Fruit fly (Drosophila melanogaster): ENCODE data around the gene CG11309.
A peak's percentile ranks its signal among the peaks of the same experiment; 100 is the strongest.

The CG11309 gene

DNA sequence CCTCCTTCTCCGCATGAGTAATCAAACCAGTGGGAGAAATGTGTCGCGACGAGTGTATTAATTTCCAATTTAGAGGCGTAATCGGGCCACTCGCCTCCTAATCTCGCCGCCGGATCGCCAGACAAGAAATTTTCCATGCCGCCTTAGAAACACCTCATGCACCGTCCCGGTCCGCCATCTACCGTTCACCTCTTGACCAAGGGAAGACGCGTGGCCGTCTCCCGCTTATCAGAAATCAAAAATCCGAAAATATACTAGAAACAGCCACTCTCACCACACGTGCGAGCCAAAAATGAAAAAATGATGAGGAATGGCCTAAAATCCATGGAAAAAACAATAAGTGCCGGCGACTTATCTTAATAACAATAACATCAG is 28.6 kb downstream of the CG11309 start:
- TF ChIP-seq Dll (optimal IDR thresholded peaks at IDR 0.05): no peak
- TF ChIP-seq usp (GFP tag; optimal IDR thresholded peaks at IDR 0.05): no peak
- no peak for TF ChIP-seq pan (optimal IDR thresholded peaks at IDR 0.05)
- no peak for TF ChIP-seq psq (optimal IDR thresholded peaks at IDR 0.05)
- TF ChIP-seq CG8478 (optimal IDR thresholded peaks at IDR 0.05): no peak
- TF ChIP-seq EcR (GFP tag; optimal IDR thresholded peaks at IDR 0.05): no peak

dm6 chr3L:21273504-21273903 is 31.0 kb downstream of the CG11309 start:
- TF ChIP-seq pan (optimal IDR thresholded peaks at IDR 0.05): no peak
- no peak for TF ChIP-seq CG8478 (optimal IDR thresholded peaks at IDR 0.05)
- TF ChIP-seq EcR (GFP tag; optimal IDR thresholded peaks at IDR 0.05): no peak
- no peak for TF ChIP-seq Dll (optimal IDR thresholded peaks at IDR 0.05)
- TF ChIP-seq psq (optimal IDR thresholded peaks at IDR 0.05): no peak
- TF ChIP-seq usp (GFP tag; optimal IDR thresholded peaks at IDR 0.05): no peak

DNA sequence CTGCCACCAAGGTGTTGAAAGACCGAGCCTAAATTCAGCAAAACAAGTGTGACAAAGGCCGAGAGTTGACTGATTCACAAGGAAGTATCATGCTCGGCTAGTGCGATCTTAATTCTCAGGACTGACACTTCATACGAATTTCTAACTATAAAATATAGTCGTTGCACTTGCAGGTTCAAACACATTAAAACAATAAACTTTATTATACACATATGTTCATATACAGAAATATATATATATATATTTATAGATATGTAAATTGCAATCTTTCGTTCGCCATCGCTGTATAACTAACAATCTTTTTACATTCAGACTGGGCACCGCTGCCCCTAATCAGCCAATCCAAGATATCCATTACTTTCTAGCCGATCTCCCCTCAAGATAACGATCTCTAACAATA is 34.0 kb downstream of the CG11309 start, which contains the start of gene CG9389:
Gene CG9389, minus strand, starts transcription at position 101 of the 400 bp plus-strand sequence.
- TF ChIP-seq Dll (optimal IDR thresholded peaks at IDR 0.05) (no peak), CG8478 (optimal IDR thresholded peaks at IDR 0.05) (no peak), psq (optimal IDR thresholded peaks at IDR 0.05) (no peak), EcR (GFP tag; optimal IDR thresholded peaks at IDR 0.05) (no peak), usp (GFP tag; optimal IDR thresholded peaks at IDR 0.05) (no peak), pan (optimal IDR thresholded peaks at IDR 0.05) (no peak)

- no peak for TF ChIP-seq CG8478 (optimal IDR thresholded peaks at IDR 0.05)
- TF ChIP-seq EcR (GFP tag; optimal IDR thresholded peaks at IDR 0.05): no peak
Observed at dm6 chr3L:21267862-21268385, 36.5 kb downstream of the CG11309 start, which contains the start of gene CG9391. Gene CG9391, minus strand, starts transcription at chr3L:21268335.

dm6 chr3L:21266101-21266656 is 38.3 kb downstream of the CG11309 start:
- TF ChIP-seq pan (optimal IDR thresholded peaks at IDR 0.05) (no peak), Dll (optimal IDR thresholded peaks at IDR 0.05) (no peak), CG8478 (optimal IDR thresholded peaks at IDR 0.05) (no peak), usp (GFP tag; optimal IDR thresholded peaks at IDR 0.05) (no peak), psq (optimal IDR thresholded peaks at IDR 0.05) (no peak), EcR (GFP tag; optimal IDR thresholded peaks at IDR 0.05) (no peak)

dm6 chr3L:21262426-21262825 is 42.0 kb downstream of the CG11309 start:
- TF ChIP-seq EcR (GFP tag; optimal IDR thresholded peaks at IDR 0.05) (no peak), CG8478 (optimal IDR thresholded peaks at IDR 0.05) (no peak), pan (optimal IDR thresholded peaks at IDR 0.05) (no peak), psq (optimal IDR thresholded peaks at IDR 0.05) (no peak), Dll (optimal IDR thresholded peaks at IDR 0.05) (no peak), usp (GFP tag; optimal IDR thresholded peaks at IDR 0.05) (no peak)

- TF ChIP-seq psq (optimal IDR thresholded peaks at IDR 0.05) (no peak), EcR (GFP tag; optimal IDR thresholded peaks at IDR 0.05) (peak in 1 of 2 experiments; percentile 17), pan (optimal IDR thresholded peaks at IDR 0.05) (no peak), CG8478 (optimal IDR thresholded peaks at IDR 0.05) (no peak)
Observed at dm6 chr3L:21261403-21262164, 42.9 kb downstream of the CG11309 start.

DNA sequence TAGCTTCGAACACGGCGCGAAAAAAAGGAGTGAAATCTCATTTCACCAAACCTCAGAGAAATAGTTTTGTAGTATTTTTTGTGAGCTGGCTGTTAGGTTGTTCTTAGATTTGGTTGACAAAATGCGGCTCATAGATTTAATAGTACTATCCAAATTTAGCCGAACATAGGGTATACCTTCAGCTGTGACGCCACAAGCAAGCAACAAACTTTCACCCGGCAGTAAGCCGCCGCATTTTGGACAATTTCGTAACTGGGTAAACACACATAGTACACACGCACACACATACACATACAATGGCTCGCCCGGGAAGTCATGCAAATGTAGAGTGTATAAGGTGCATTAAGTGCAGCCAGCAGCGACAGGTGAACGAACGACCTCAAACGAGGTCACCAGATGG is 45.2 kb downstream of the CG11309 start:
- TF ChIP-seq pan (optimal IDR thresholded peaks at IDR 0.05) (no peak), EcR (GFP tag; optimal IDR thresholded peaks at IDR 0.05) (peak in 1 of 2 experiments; percentile 62)

DNA sequence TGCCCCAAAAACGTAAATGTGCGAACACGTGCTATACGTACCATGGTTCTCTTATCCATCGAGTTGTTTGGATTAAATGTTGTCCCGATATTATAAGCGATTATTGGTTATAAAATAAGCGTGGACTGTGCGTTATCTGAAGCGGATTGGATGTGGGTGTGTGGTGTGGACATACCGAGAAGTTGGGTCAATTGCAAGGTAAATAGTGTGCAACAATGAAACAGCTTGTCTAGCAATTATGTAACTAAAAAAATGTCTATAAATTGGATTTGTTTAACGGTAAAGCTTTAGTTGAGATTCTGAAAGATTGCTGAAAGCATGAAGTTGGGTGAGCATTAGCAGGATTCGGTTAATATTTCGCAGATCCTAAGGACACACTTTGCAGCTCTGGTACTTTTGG is 46.7 kb downstream of the CG11309 start, which contains the start of gene CG43218:
Gene CG43218, plus strand, starts transcription at position 290 of the 400 bp plus-strand sequence.
- TF ChIP-seq Dll (optimal IDR thresholded peaks at IDR 0.05): no peak
- no peak for TF ChIP-seq pan (optimal IDR thresholded peaks at IDR 0.05)
- TF ChIP-seq EcR (GFP tag; optimal IDR thresholded peaks at IDR 0.05): no peak
- TF ChIP-seq psq (optimal IDR thresholded peaks at IDR 0.05): no peak
- TF ChIP-seq usp (GFP tag; optimal IDR thresholded peaks at IDR 0.05): no peak
- TF ChIP-seq CG8478 (optimal IDR thresholded peaks at IDR 0.05): no peak

DNA sequence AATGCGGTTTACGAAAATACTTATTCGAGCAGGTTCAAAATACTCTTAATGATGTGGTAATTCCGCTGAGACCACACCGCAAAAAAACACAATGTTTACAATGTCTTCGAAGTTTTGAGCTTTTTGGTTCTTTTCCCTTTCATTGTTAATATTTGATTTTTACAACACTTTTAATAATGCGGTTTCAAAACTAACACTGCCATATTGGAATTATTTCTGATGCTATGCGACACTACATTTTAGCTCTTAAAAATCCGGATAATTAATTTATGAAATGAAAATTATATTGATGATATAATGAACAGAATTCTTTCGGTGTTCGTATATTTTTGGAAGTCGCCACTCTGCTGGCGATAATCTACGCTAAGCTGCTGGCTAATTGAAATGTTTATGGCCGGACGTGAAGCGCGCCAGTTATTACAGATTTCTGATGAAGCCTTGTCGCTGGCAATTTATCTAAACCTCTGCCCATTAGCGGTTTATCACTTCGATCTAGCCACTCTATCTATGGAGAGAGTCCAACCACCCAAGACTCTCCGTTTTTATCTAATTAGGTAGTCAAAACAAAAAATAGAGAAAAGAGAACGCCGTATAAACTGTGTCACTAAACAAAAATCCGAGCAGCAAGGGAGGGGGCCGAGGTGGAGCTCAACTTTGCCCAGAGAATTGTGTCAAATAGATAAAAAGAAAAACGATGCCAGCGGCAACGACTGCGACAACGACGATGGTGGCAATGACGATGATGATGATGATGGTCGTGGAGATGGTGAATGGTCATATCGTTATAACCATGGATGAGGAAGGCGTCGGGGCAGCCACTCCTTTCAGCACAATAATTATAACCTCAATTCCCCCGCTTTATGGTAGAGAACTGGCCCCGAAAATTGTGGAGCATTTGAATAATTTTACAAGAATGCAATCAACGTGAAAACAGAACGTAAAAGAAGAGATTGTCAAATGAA is 48.1 kb downstream of the CG11309 start:
- TF ChIP-seq psq (optimal IDR thresholded peaks at IDR 0.05): no peak
- TF ChIP-seq usp (GFP tag; optimal IDR thresholded peaks at IDR 0.05): no peak
- TF ChIP-seq CG8478 (optimal IDR thresholded peaks at IDR 0.05): no peak
- TF ChIP-seq EcR (GFP tag; optimal IDR thresholded peaks at IDR 0.05): no peak
- no peak for TF ChIP-seq pan (optimal IDR thresholded peaks at IDR 0.05)
- TF ChIP-seq Dll (optimal IDR thresholded peaks at IDR 0.05): no peak

dm6 chr3L:21254524-21254972 is 49.9 kb downstream of the CG11309 start:
- TF ChIP-seq EcR (GFP tag; optimal IDR thresholded peaks at IDR 0.05) (peak in 1 of 2 experiments; percentile 43), usp (GFP tag; optimal IDR thresholded peaks at IDR 0.05) (no peak)

Measured in whole organism.